Worm (Caenorhabditis elegans) whole organism, mixed stage, embryonic: ENCODE results near the gene F58D2.2.

Source experiments
- blmp-1 ChIP-seq: fragments of 150-350 bp; optimal IDR thresholded peaks from 2 replicates; lab custom pipeline; 2014; ENCODE audit warnings: missing biosample characterization, missing genetic modification characterization
- cnd-1 ChIP-seq: fragments of 200-800 bp; sonication (Bioruptor generic); optimal IDR thresholded peaks from 2 replicates; lab custom pipeline; 2018; ENCODE audit warnings: mild to moderate bottlenecking, missing genetic modification characterization, missing compliant biosample characterization
- lsy-2 ChIP-seq: fragments of 150-350 bp; optimal IDR thresholded peaks from 2 replicates; lab custom pipeline; 2014; ENCODE audit warnings: missing biosample characterization, missing genetic modification characterization
- mep-1 ChIP-seq: fragments of 150-350 bp; optimal IDR thresholded peaks from 2 replicates; lab custom pipeline; 2017; ENCODE audit warnings: missing biosample characterization, missing genetic modification reagents, missing genetic modification characterization, inconsistent platforms
- mls-2 ChIP-seq: sonication (generic microtip); optimal IDR thresholded peaks from 2 replicates; lab custom pipeline; 2016; ENCODE audit warnings: mild to moderate bottlenecking, missing genetic modification characterization, moderate library complexity, missing compliant biosample characterization
- nhr-2 ChIP-seq: fragments of 150-350 bp; optimal IDR thresholded peaks from 2 replicates; lab custom pipeline; 2014; ENCODE audit warnings: missing biosample characterization, missing genetic modification characterization
- nhr-28 ChIP-seq: fragments of 150-350 bp; optimal IDR thresholded peaks from 2 replicates; lab custom pipeline; 2014; ENCODE audit warnings: missing biosample characterization, missing genetic modification characterization
- nhr-76 ChIP-seq: sonication (generic microtip); optimal IDR thresholded peaks from 2 replicates; lab custom pipeline; 2017; ENCODE audit warnings: missing biosample characterization, missing genetic modification characterization
- pha-4 ChIP-seq: fragments of 150-350 bp; optimal IDR thresholded peaks from 2 replicates; lab custom pipeline; 2018; ENCODE audit warnings: missing biosample characterization, missing genetic modification reagents, missing genetic modification characterization
- snpc-4 ChIP-seq: fragments of 150-350 bp; optimal IDR thresholded peaks from 2 replicates; lab custom pipeline; 2014; ENCODE audit warnings: missing biosample characterization, missing genetic modification characterization
- tbx-8 ChIP-seq: fragments of 200-800 bp; sonication (Bioruptor generic); optimal IDR thresholded peaks from 2 replicates; lab custom pipeline; 2018; ENCODE audit warnings: mild to moderate bottlenecking, missing genetic modification characterization, moderate library complexity, missing compliant biosample characterization
- unc-62 ChIP-seq: fragments of 150-350 bp; optimal IDR thresholded peaks from 2 replicates; lab custom pipeline; 2014; ENCODE audit warnings: missing biosample characterization, missing genetic modification reagents, missing genetic modification characterization

DNA sequence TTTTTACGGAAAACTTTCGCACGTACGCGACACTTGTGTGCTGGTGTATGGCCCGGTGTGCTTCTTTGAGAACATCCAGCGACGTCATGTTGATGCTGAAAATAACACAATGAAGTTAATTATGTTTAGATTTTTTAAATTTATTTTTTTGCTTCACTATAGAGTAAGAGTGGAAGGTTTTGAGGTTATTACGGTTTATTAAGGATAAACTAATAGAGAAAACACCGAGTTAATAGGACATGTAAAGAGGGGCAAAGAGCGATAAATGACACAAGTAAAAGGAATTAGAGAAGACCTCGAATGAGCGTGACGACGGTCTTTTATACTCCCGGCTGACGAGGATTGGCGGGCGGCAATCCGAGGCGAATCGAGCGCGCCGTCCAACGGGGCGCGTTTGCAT lies 608 bp upstream of the F58D2.2 start, which contains the start of gene F58D2.4:
- no peak for TF ChIP-seq mls-2 (tag; lab: Kevin White, UChicago)
- TF ChIP-seq lsy-2 (tag; lab: Kevin White, UChicago), result no peak
- no peak for TF ChIP-seq pha-4 (tag; lab: Kevin White, UChicago)
- no peak for TF ChIP-seq nhr-2 (tag; lab: Kevin White, UChicago)
- no peak for TF ChIP-seq nhr-28 (tag; lab: Kevin White, UChicago)
- TF ChIP-seq mep-1 (tag; lab: Kevin White, UChicago), result no peak
- TF ChIP-seq tbx-8, result no peak
- TF ChIP-seq nhr-76, result no peak
- no peak for TF ChIP-seq unc-62
- TF ChIP-seq snpc-4 (tag; lab: Kevin White, UChicago), result no peak
- TF ChIP-seq cnd-1 (tag; lab: Kevin White, UChicago), result no peak
- no peak for TF ChIP-seq blmp-1 (tag; lab: Kevin White, UChicago)
